Fruit fly (Drosophila melanogaster) whole organism, embryonic: ENCODE measurements around the gene deltaCOP.

Experiments
- Abd-B ChIP-seq: fragments of 200-800 bp; sonication (Bioruptor generic); optimal IDR thresholded peaks from 2 replicates; lab custom pipeline; 2018; ENCODE audit warnings: missing biosample characterization, mild to moderate bottlenecking, missing genetic modification characterization, moderate library complexity
- Antp ChIP-seq: fragments of 200-800 bp; sonication (Bioruptor generic); optimal IDR thresholded peaks from 3 replicates; lab custom pipeline; 2016; ENCODE audit warnings: missing biosample characterization, missing genetic modification characterization
- CG10274 ChIP-seq: fragments of 200-800 bp; sonication (Bioruptor generic); optimal IDR thresholded peaks from 3 replicates; lab custom pipeline; 2017; ENCODE audit warnings: missing biosample characterization, mild to moderate bottlenecking, missing genetic modification characterization
- CG11085 ChIP-seq: fragments of 200-800 bp; sonication (Bioruptor generic); IDR thresholded peaks from 2 replicates; pipeline ENCODE4 v1.3.6; 2022; ENCODE audit warnings: missing biosample characterization, missing genetic modification characterization
- CG11504 ChIP-seq: fragments of 200-800 bp; sonication (Bioruptor generic); optimal IDR thresholded peaks from 3 replicates; lab custom pipeline; 2019; ENCODE audit warnings: missing biosample characterization, mild to moderate bottlenecking, missing genetic modification characterization, moderate library complexity
- CG11695 ChIP-seq: fragments of 200-800 bp; sonication (Bioruptor generic); IDR thresholded peaks from 3 replicates; pipeline ENCODE4 v1.3.6; 2022; ENCODE audit warnings: missing biosample characterization, missing genetic modification characterization
- CG12236 ChIP-seq: fragments of 200-800 bp; sonication (Bioruptor generic); optimal IDR thresholded peaks from 2 replicates; lab custom pipeline; 2016; ENCODE audit warnings: missing biosample characterization, missing genetic modification characterization
- CG12659 ChIP-seq: fragments of 200-800 bp; sonication (Bioruptor generic); optimal IDR thresholded peaks from 3 replicates; lab custom pipeline; 2017; ENCODE audit warnings: mild to moderate bottlenecking, missing biosample characterization, missing genetic modification reagents, missing genetic modification characterization
- CG12769 ChIP-seq: fragments of 200-800 bp; sonication (Bioruptor generic); optimal IDR thresholded peaks from 2 replicates; lab custom pipeline; 2019; ENCODE audit warnings: missing biosample characterization, mild to moderate bottlenecking, missing genetic modification characterization, moderate library complexity
- CG13624 ChIP-seq: fragments of 200-800 bp; sonication (Bioruptor generic); optimal IDR thresholded peaks from 2 replicates; lab custom pipeline; 2016; ENCODE audit warnings: missing biosample characterization, missing genetic modification characterization
- CG14860 ChIP-seq: fragments of 200-800 bp; sonication (Bioruptor generic); IDR thresholded peaks from 3 replicates; pipeline ENCODE4 v1.3.6; 2022; ENCODE audit warnings: missing biosample characterization, missing genetic modification characterization; ENCODE audit not compliant: partially characterized antibody
- CG15011 ChIP-seq: fragments of 200-800 bp; sonication (Bioruptor generic); optimal IDR thresholded peaks from 3 replicates; lab custom pipeline; 2018; ENCODE audit warnings: missing biosample characterization, mild to moderate bottlenecking, missing genetic modification characterization
- CG15073 ChIP-seq: fragments of 200-800 bp; sonication (Bioruptor generic); optimal IDR thresholded peaks from 2 replicates; lab custom pipeline; 2016; ENCODE audit warnings: missing biosample characterization, missing genetic modification characterization
- CG17612 ChIP-seq: fragments of 200-800 bp; sonication (Bioruptor generic); IDR thresholded peaks from 2 replicates; pipeline ENCODE4 v1.3.6; 2022; ENCODE audit warnings: missing biosample characterization, missing genetic modification characterization
- CG2889 ChIP-seq: fragments of 200-800 bp; sonication (Bioruptor generic); IDR thresholded peaks from 3 replicates; pipeline ENCODE4 v1.3.6; 2022; ENCODE audit warnings: missing biosample characterization, missing genetic modification characterization
- CG3065 ChIP-seq: fragments of 200-800 bp; sonication (Bioruptor generic); optimal IDR thresholded peaks from 2 replicates; lab custom pipeline; 2016; ENCODE audit warnings: missing biosample characterization, missing genetic modification characterization
- CG31441 ChIP-seq: fragments of 200-800 bp; sonication (Bioruptor generic); IDR thresholded peaks from 2 replicates; pipeline ENCODE4 v1.3.6; 2022; ENCODE audit warnings: missing biosample characterization, missing genetic modification characterization
- CG3281 ChIP-seq: fragments of 200-800 bp; sonication (Bioruptor generic); optimal IDR thresholded peaks from 3 replicates; lab custom pipeline; 2017; ENCODE audit warnings: missing biosample characterization, mild to moderate bottlenecking, missing genetic modification characterization
- CG3726 ChIP-seq: fragments of 200-800 bp; sonication (Bioruptor generic); IDR thresholded peaks from 3 replicates; pipeline ENCODE4, ENCODE4 v1.3.6; 2022; ENCODE audit warnings: missing biosample characterization, missing genetic modification characterization
- CG3838 ChIP-seq: fragments of 200-800 bp; sonication (Bioruptor generic); optimal IDR thresholded peaks from 3 replicates; lab custom pipeline; 2016; ENCODE audit warnings: missing biosample characterization, missing genetic modification characterization
- CG3847 ChIP-seq: fragments of 200-800 bp; sonication (Bioruptor generic); IDR thresholded peaks from 2 replicates; pipeline ENCODE4 v1.3.6; 2022; ENCODE audit warnings: missing biosample characterization, missing genetic modification characterization
- CG4404 ChIP-seq: fragments of 200-800 bp; sonication (Bioruptor generic); IDR thresholded peaks from 2 replicates; pipeline ENCODE4 v1.3.6; 2022; ENCODE audit warnings: missing biosample characterization, missing genetic modification characterization
- CG4707 ChIP-seq: fragments of 200-800 bp; sonication (Bioruptor generic); optimal IDR thresholded peaks from 2 replicates; lab custom pipeline; 2018; ENCODE audit warnings: missing biosample characterization, mild to moderate bottlenecking, missing genetic modification characterization, moderate library complexity
- CG4820 ChIP-seq: fragments of 200-800 bp; sonication (Bioruptor generic); optimal IDR thresholded peaks from 3 replicates; lab custom pipeline; 2016; ENCODE audit warnings: missing biosample characterization, missing genetic modification characterization
- CG7928 ChIP-seq: fragments of 200-800 bp; sonication (Bioruptor generic); optimal IDR thresholded peaks from 2 replicates; lab custom pipeline; 2017; ENCODE audit warnings: missing biosample characterization, mild to moderate bottlenecking, missing genetic modification characterization
- CG7963 ChIP-seq: fragments of 200-800 bp; sonication (Bioruptor generic); IDR thresholded peaks from 3 replicates; pipeline ENCODE4 v1.3.6; 2022; ENCODE audit warnings: missing biosample characterization, missing genetic modification characterization; ENCODE audit not compliant: partially characterized antibody
- CG8478 ChIP-seq: fragments of >200 bp; optimal IDR thresholded peaks from 2 replicates; lab custom pipeline; 2018
- CG9727 ChIP-seq: fragments of 200-800 bp; sonication (Bioruptor generic); optimal IDR thresholded peaks from 3 replicates; lab custom pipeline; 2017; ENCODE audit warnings: missing biosample characterization, mild to moderate bottlenecking, missing genetic modification characterization
- CHES-1-like ChIP-seq: fragments of 200-800 bp; sonication (Bioruptor generic); optimal IDR thresholded peaks from 2 replicates; lab custom pipeline; 2016; ENCODE audit warnings: missing biosample characterization, missing genetic modification characterization
- Dip2 ChIP-seq: fragments of 200-800 bp; sonication (Bioruptor generic); IDR thresholded peaks from 2 replicates; pipeline ENCODE4 v1.3.6; 2022; ENCODE audit warnings: missing biosample characterization, missing genetic modification characterization
- Dp ChIP-seq: fragments of 200-800 bp; sonication (Bioruptor generic); optimal IDR thresholded peaks from 2 replicates; lab custom pipeline; 2018; ENCODE audit warnings: missing biosample characterization, mild to moderate bottlenecking, missing genetic modification characterization, moderate library complexity
- ERR ChIP-seq: fragments of 200-800 bp; sonication (Bioruptor generic); optimal IDR thresholded peaks from 2 replicates; lab custom pipeline; 2016; ENCODE audit warnings: missing biosample characterization, missing genetic modification characterization
- Hr39 ChIP-seq: fragments of >200 bp; optimal IDR thresholded peaks from 2 replicates; lab custom pipeline; 2017
- Lpt ChIP-seq: fragments of >200 bp; optimal IDR thresholded peaks from 2 replicates; lab custom pipeline; 2018; ENCODE audit warnings: missing biosample characterization, missing genetic modification characterization
- Max ChIP-seq: fragments of 200-800 bp; sonication (Bioruptor generic); optimal IDR thresholded peaks from 2 replicates; lab custom pipeline; 2016; ENCODE audit warnings: missing biosample characterization, mild to moderate bottlenecking, missing genetic modification characterization
- Oaz ChIP-seq: fragments of 200-800 bp; sonication (Bioruptor generic); IDR thresholded peaks from 2 replicates; pipeline ENCODE4 v1.3.6; 2022; ENCODE audit warnings: missing biosample characterization, missing genetic modification characterization
- Ravus ChIP-seq: fragments of 200-800 bp; sonication (Bioruptor generic); IDR thresholded peaks from 2 replicates; pipeline ENCODE4 v1.3.6; 2022; ENCODE audit warnings: missing biosample characterization, missing genetic modification characterization
- al ChIP-seq: fragments of 200-800 bp; sonication (Bioruptor generic); IDR thresholded peaks from 2 replicates; pipeline ENCODE4 v1.3.6; 2022; ENCODE audit warnings: missing biosample characterization, missing genetic modification characterization
- az2 ChIP-seq: fragments of 200-800 bp; sonication (Bioruptor generic); optimal IDR thresholded peaks from 3 replicates; lab custom pipeline; 2016; ENCODE audit warnings: missing biosample characterization, missing genetic modification characterization
- cas ChIP-seq: fragments of 200-800 bp; sonication (Bioruptor generic); IDR thresholded peaks from 2 replicates; pipeline ENCODE4 v1.3.6; 2022; ENCODE audit warnings: missing biosample characterization, missing genetic modification characterization
- caup ChIP-seq: fragments of 200-800 bp; sonication (Bioruptor generic); optimal IDR thresholded peaks from 3 replicates; lab custom pipeline; 2017; ENCODE audit warnings: missing biosample characterization, mild to moderate bottlenecking, missing genetic modification characterization, moderate library complexity; ENCODE audit not compliant: severe bottlenecking
- ci ChIP-seq: fragments of 200-800 bp; sonication (Bioruptor generic); IDR thresholded peaks from 3 replicates; pipeline ENCODE4 v1.3.6; 2022; ENCODE audit warnings: missing biosample characterization, missing genetic modification characterization
- crp ChIP-seq, 2 experiments: fragments of 200-800 bp; sonication (Bioruptor generic); optimal IDR thresholded peaks; 2 replicates in 1 of 2; 3 replicates in 1 of 2; lab custom pipeline; 2017; ENCODE audit warnings: missing biosample characterization in 2 of 2, missing genetic modification characterization in 2 of 2, mild to moderate bottlenecking in 1 of 2, moderate library complexity in 1 of 2
- dati ChIP-seq: fragments of 200-800 bp; sonication (Bioruptor generic); IDR thresholded peaks from 2 replicates; pipeline ENCODE4 v1.3.6; 2022; ENCODE audit warnings: missing biosample characterization, missing genetic modification characterization
- dmrt99B ChIP-seq: fragments of 200-800 bp; sonication (Bioruptor generic); optimal IDR thresholded peaks from 2 replicates; lab custom pipeline; 2018; ENCODE audit warnings: missing biosample characterization, mild to moderate bottlenecking, missing genetic modification characterization, moderate library complexity
- gro ChIP-seq: fragments of 200-800 bp; sonication (Bioruptor generic); optimal IDR thresholded peaks from 2 replicates; lab custom pipeline; 2016; ENCODE audit warnings: missing biosample characterization, missing genetic modification characterization
- kah ChIP-seq: fragments of 200-800 bp; sonication (Bioruptor generic); optimal IDR thresholded peaks from 2 replicates; lab custom pipeline; 2018; ENCODE audit warnings: missing biosample characterization, mild to moderate bottlenecking, missing genetic modification characterization
- repo ChIP-seq: fragments of 200-800 bp; sonication (Bioruptor generic); optimal IDR thresholded peaks from 2 replicates; lab custom pipeline; 2016; ENCODE audit warnings: missing biosample characterization, missing genetic modification characterization
- sc ChIP-seq, 3 experiments: fragments of >200 bp in 2 of 3; fragments of 200-800 bp in 1 of 3; sonication (Bioruptor generic) in 1 of 3; optimal IDR thresholded peaks; 2 replicates in 2 of 3; 3 replicates in 1 of 3; lab custom pipeline; 2017; ENCODE audit warnings: mild to moderate bottlenecking in 1 of 3, missing biosample characterization in 1 of 3, missing genetic modification characterization in 1 of 3, missing genetic modification reagents in 1 of 3
- seq ChIP-seq: fragments of 200-800 bp; sonication (Bioruptor generic); IDR thresholded peaks from 2 replicates; pipeline ENCODE4 v1.3.6; 2022; ENCODE audit warnings: missing biosample characterization, missing genetic modification characterization
- slou ChIP-seq: fragments of 200-800 bp; sonication (Bioruptor generic); optimal IDR thresholded peaks from 3 replicates; lab custom pipeline; 2016; ENCODE audit warnings: missing biosample characterization, missing genetic modification characterization

Gene deltaCOP

dm6 chrX:1879606-1880110 lies 18.1 kb upstream of the deltaCOP start, which contains the start of gene CG14818 (continued):
- TF ChIP-seq CG15011 = no peak
- TF ChIP-seq repo (GFP tag; lab: Kevin White, UChicago) = peak; percentile 52
- no peak for TF ChIP-seq Dp (GFP tag; lab: Kevin White, UChicago)
- TF ChIP-seq gro (GFP tag; lab: Kevin White, UChicago) = peak; percentile 42
- TF ChIP-seq ERR = peak; percentile 28
- no peak for TF ChIP-seq Dip2
- peak; percentile 47 for TF ChIP-seq CG13624 (GFP tag; lab: Kevin White, UChicago)
- TF ChIP-seq Max (GFP tag; lab: Kevin White, UChicago) = no peak
- TF ChIP-seq CHES-1-like (GFP tag; lab: Kevin White, UChicago) = peak; percentile 65
- TF ChIP-seq dmrt99B (tag; lab: Kevin White, UChicago) = no peak
- TF ChIP-seq CG10274 (GFP tag; lab: Kevin White, UChicago) = no peak
- peak; percentile 79 for TF ChIP-seq Abd-B (GFP tag; lab: Kevin White, UChicago)
- TF ChIP-seq sc (optimal IDR thresholded peaks at IDR 0.05; lab: Kevin White, UChicago) = no peak
- no peak for TF ChIP-seq sc (GFP tag; optimal IDR thresholded peaks at IDR 0.05; lab: Kevin White, UChicago)
- TF ChIP-seq CG3726 (GFP tag; lab: Robert Waterston, UW) = no peak
- TF ChIP-seq CG3281 (GFP tag; lab: Kevin White, UChicago) = peak; percentile 55
- TF ChIP-seq ci = peak; percentile 81
- TF ChIP-seq CG15073 (GFP tag; lab: Kevin White, UChicago) = no peak
- 0 out of 3 replicates have a peak, but pooled peaks have one; percentile 40 for TF ChIP-seq CG11695 (GFP tag; lab: Robert Waterston, UW)
- TF ChIP-seq seq (GFP tag; lab: Robert Waterston, UW) = no peak
- TF ChIP-seq crp (GFP tag; optimal IDR thresholded peaks at IDR 0.05; lab: Kevin White, UChicago) = no peak
- TF ChIP-seq CG7928 (GFP tag; lab: Kevin White, UChicago) = no peak
- TF ChIP-seq CG31441 = no peak; the same call in 1 of the 2 replicates
- no peak for TF ChIP-seq CG12769 (tag; lab: Kevin White, UChicago)
- peak; percentile 30 for TF ChIP-seq CG4707 (GFP tag; lab: Kevin White, UChicago)
- TF ChIP-seq Oaz = 0 out of 2 replicates have a peak, but pooled peaks have one; percentile 19
- TF ChIP-seq CG12659 = peak; percentile 49
- peak; percentile 60; the same call in 1 of the 2 replicates for TF ChIP-seq al
- TF ChIP-seq CG14860 (GFP tag; lab: Robert Waterston, UW) = peak; percentile 82
- TF ChIP-seq CG3065 (GFP tag; lab: Kevin White, UChicago) = no peak
- peak; percentile 54 for TF ChIP-seq CG9727
- no peak for TF ChIP-seq Lpt (GFP tag; lab: Kevin White, UChicago)
- TF ChIP-seq cas (GFP tag; lab: Robert Waterston, UW) = peak; percentile 51; the same call in 1 of the 2 replicates
- TF ChIP-seq CG4404 (GFP tag; lab: Robert Waterston, UW) = peak; percentile 69
- TF ChIP-seq kah (GFP tag; lab: Kevin White, UChicago) = no peak
- TF ChIP-seq CG12236 (GFP tag; lab: Kevin White, UChicago) = peak; percentile 39
- TF ChIP-seq CG3838 = no peak
- peak; percentile 72 for TF ChIP-seq caup (GFP tag; lab: Kevin White, UChicago)
- peak; percentile 76 for TF ChIP-seq Antp
- no peak for TF ChIP-seq CG8478 (lab: Kevin White, UChicago)
- TF ChIP-seq CG11085 (GFP tag; lab: Robert Waterston, UW) = 0 out of 2 replicates have a peak, but pooled peaks have one; percentile 39
- no peak for TF ChIP-seq dati
- 0 out of 2 replicates have a peak, but pooled peaks have one; percentile 17 for TF ChIP-seq CG17612
- TF ChIP-seq CG2889 (GFP tag; lab: Robert Waterston, UW) = no peak
- peak; percentile 42 for TF ChIP-seq az2 (GFP tag; lab: Kevin White, UChicago)
- TF ChIP-seq CG11504 = no peak
- peak; percentile 51 for TF ChIP-seq CG4820 (GFP tag; lab: Kevin White, UChicago)
- peak; percentile 68 for TF ChIP-seq CG7963 (GFP tag; lab: Robert Waterston, UW)
- TF ChIP-seq slou (GFP tag; lab: Kevin White, UChicago) = no peak
- TF ChIP-seq Ravus = no peak; the same call in 1 of the 2 replicates
- TF ChIP-seq Hr39 (lab: Kevin White, UChicago) = no peak
- peak; percentile 58 for TF ChIP-seq CG3847 (GFP tag; lab: Robert Waterston, UW)
